Fruit fly (Drosophila melanogaster) whole organism, prepupa: ENCODE results near the gene Rcd2.

Experiments used
- Blimp-1 ChIP-seq: fragments of 200-800 bp; sonication (Bioruptor generic); optimal IDR thresholded peaks from 3 replicates; lab custom pipeline; 2017; ENCODE audit warnings: missing biosample characterization, missing genetic modification characterization, mild to moderate bottlenecking, moderate library complexity, missing genetic modification reagents
- CG10631 ChIP-seq: fragments of 200-800 bp; sonication (Bioruptor generic); optimal IDR thresholded peaks from 2 replicates; lab custom pipeline; 2016; ENCODE audit warnings: missing biosample characterization, missing genetic modification characterization
- CG10669 ChIP-seq: fragments of 200-800 bp; sonication (Bioruptor generic); optimal IDR thresholded peaks from 3 replicates; lab custom pipeline; 2018; ENCODE audit warnings: missing biosample characterization, mild to moderate bottlenecking, missing genetic modification characterization, moderate library complexity
- CG11762 ChIP-seq: fragments of 200-800 bp; sonication (Bioruptor generic); optimal IDR thresholded peaks from 3 replicates; lab custom pipeline; 2016; ENCODE audit warnings: missing biosample characterization, missing genetic modification characterization; ENCODE audit not compliant: insufficient read depth
- CG11902 ChIP-seq: fragments of 200-800 bp; sonication (Bioruptor generic); optimal IDR thresholded peaks from 3 replicates; lab custom pipeline; 2016; ENCODE audit warnings: missing biosample characterization, missing genetic modification characterization
- CG15336 ChIP-seq: fragments of 200-800 bp; sonication (Bioruptor generic); IDR thresholded peaks from 2 replicates; pipeline ENCODE4 v1.3.6; 2022; ENCODE audit warnings: missing biosample characterization, missing genetic modification characterization
- CG1621 ChIP-seq: fragments of 200-800 bp; sonication (Bioruptor generic); optimal IDR thresholded peaks from 3 replicates; lab custom pipeline; 2018; ENCODE audit warnings: missing biosample characterization, mild to moderate bottlenecking, missing genetic modification characterization
- CG16779 ChIP-seq: fragments of 200-800 bp; sonication (Bioruptor generic); optimal IDR thresholded peaks from 3 replicates; lab custom pipeline; 2017; ENCODE audit warnings: missing biosample characterization, mild to moderate bottlenecking, missing genetic modification characterization
- CG3032 ChIP-seq: fragments of 200-800 bp; optimal IDR thresholded peaks from 2 replicates; lab custom pipeline; 2019; ENCODE audit warnings: missing biosample characterization, mild to moderate bottlenecking, missing genetic modification characterization, moderate library complexity
- CG31627 ChIP-seq: fragments of 200-800 bp; sonication (Bioruptor generic); optimal IDR thresholded peaks from 3 replicates; lab custom pipeline; 2016; ENCODE audit warnings: missing biosample characterization, missing genetic modification characterization
- CG32006 ChIP-seq: fragments of 200-800 bp; sonication (Bioruptor generic); optimal IDR thresholded peaks from 3 replicates; lab custom pipeline; 2017; ENCODE audit warnings: missing biosample characterization, mild to moderate bottlenecking, missing genetic modification characterization
- CG34406 ChIP-seq: fragments of 200-800 bp; sonication (Bioruptor generic); optimal IDR thresholded peaks from 3 replicates; lab custom pipeline; 2016; ENCODE audit warnings: missing biosample characterization, missing genetic modification characterization
- CG3919 ChIP-seq: fragments of 200-800 bp; sonication (Bioruptor generic); optimal IDR thresholded peaks from 3 replicates; lab custom pipeline; 2016; ENCODE audit warnings: missing biosample characterization, missing genetic modification characterization
- CG4318 ChIP-seq: fragments of 200-800 bp; sonication (Bioruptor generic); optimal IDR thresholded peaks from 3 replicates; lab custom pipeline; 2017; ENCODE audit warnings: missing biosample characterization, mild to moderate bottlenecking, missing genetic modification characterization
- CG6163 ChIP-seq: fragments of 200-800 bp; sonication (Bioruptor generic); IDR thresholded peaks from 3 replicates; pipeline ENCODE4 v1.3.6; 2022; ENCODE audit warnings: missing biosample characterization, missing genetic modification characterization
- CG6276 ChIP-seq: fragments of 200-800 bp; sonication (Bioruptor generic); optimal IDR thresholded peaks from 2 replicates; lab custom pipeline; 2017; ENCODE audit warnings: missing biosample characterization, mild to moderate bottlenecking, missing genetic modification characterization
- CG6792 ChIP-seq: fragments of 200-800 bp; sonication (Bioruptor generic); optimal IDR thresholded peaks from 3 replicates; lab custom pipeline; 2016; ENCODE audit warnings: missing biosample characterization, missing genetic modification characterization
- CG7368 ChIP-seq: fragments of 200-800 bp; sonication (Bioruptor generic); optimal IDR thresholded peaks from 3 replicates; lab custom pipeline; 2016; ENCODE audit warnings: missing biosample characterization, missing genetic modification characterization
- CG8119 ChIP-seq: fragments of 200-800 bp; sonication (Bioruptor generic); IDR thresholded peaks from 3 replicates; pipeline ENCODE4 v1.3.6; 2022; ENCODE audit warnings: missing biosample characterization, missing genetic modification characterization
- CG8632 ChIP-seq: fragments of 200-800 bp; sonication (Bioruptor generic); optimal IDR thresholded peaks from 3 replicates; lab custom pipeline; 2016; ENCODE audit warnings: missing biosample characterization, missing genetic modification characterization
- CG9139 ChIP-seq: fragments of 200-800 bp; sonication (Bioruptor generic); optimal IDR thresholded peaks from 3 replicates; lab custom pipeline; 2017; ENCODE audit warnings: missing biosample characterization, mild to moderate bottlenecking, missing genetic modification characterization
- Eip75B ChIP-seq: fragments of 200-800 bp; sonication (Bioruptor generic); optimal IDR thresholded peaks from 3 replicates; lab custom pipeline; 2016; ENCODE audit warnings: missing biosample characterization, missing genetic modification characterization
- Eip78C ChIP-seq: fragments of 200-800 bp; sonication (Bioruptor generic); peaks from one replicate; lab custom pipeline; 2016; ENCODE audit warnings: missing biosample characterization, missing genetic modification characterization
- Eip93F ChIP-seq: fragments of 200-800 bp; sonication (Bioruptor generic); optimal IDR thresholded peaks from 2 replicates; lab custom pipeline; 2016; ENCODE audit warnings: missing biosample characterization, mild to moderate bottlenecking, missing genetic modification characterization
- Ets96B ChIP-seq: fragments of 200-800 bp; optimal IDR thresholded peaks from 2 replicates; lab custom pipeline; 2019; ENCODE audit warnings: missing biosample characterization, mild to moderate bottlenecking, missing genetic modification characterization, moderate library complexity
- Lpt ChIP-seq: fragments of 200-800 bp; sonication (Bioruptor generic); optimal IDR thresholded peaks from 3 replicates; lab custom pipeline; 2016; ENCODE audit warnings: missing biosample characterization, missing genetic modification characterization
- Met ChIP-seq: fragments of 200-800 bp; sonication (Bioruptor generic); optimal IDR thresholded peaks from 3 replicates; lab custom pipeline; 2016; ENCODE audit warnings: missing biosample characterization, missing genetic modification characterization
- OdsH ChIP-seq: fragments of 200-800 bp; sonication (Bioruptor generic); optimal IDR thresholded peaks from 3 replicates; lab custom pipeline; 2016; ENCODE audit warnings: missing biosample characterization, missing genetic modification characterization
- Smox ChIP-seq: fragments of 200-800 bp; sonication (Bioruptor generic); optimal IDR thresholded peaks from 3 replicates; lab custom pipeline; 2016; ENCODE audit warnings: missing biosample characterization, missing genetic modification characterization
- Sox14 ChIP-seq: fragments of 200-800 bp; sonication (Bioruptor generic); optimal IDR thresholded peaks from 3 replicates; lab custom pipeline; 2016; ENCODE audit warnings: missing biosample characterization, missing genetic modification characterization
- achi ChIP-seq: fragments of 200-800 bp; sonication (Bioruptor generic); optimal IDR thresholded peaks from 3 replicates; lab custom pipeline; 2016; ENCODE audit warnings: missing biosample characterization, missing genetic modification characterization
- acj6 ChIP-seq: fragments of 200-800 bp; sonication (Bioruptor generic); optimal IDR thresholded peaks from 3 replicates; lab custom pipeline; 2016; ENCODE audit warnings: missing biosample characterization, missing genetic modification characterization
- cyc ChIP-seq: fragments of 200-800 bp; sonication (Bioruptor generic); optimal IDR thresholded peaks from 3 replicates; lab custom pipeline; 2016; ENCODE audit warnings: missing biosample characterization, missing genetic modification characterization
- dsx ChIP-seq: fragments of 200-800 bp; optimal IDR thresholded peaks from 3 replicates; lab custom pipeline; 2019; ENCODE audit warnings: missing biosample characterization, mild to moderate bottlenecking, missing genetic modification characterization, moderate library complexity; ENCODE audit not compliant: poor library complexity, severe bottlenecking
- eg ChIP-seq: fragments of 200-800 bp; sonication (Bioruptor generic); IDR thresholded peaks from 3 replicates; pipeline ENCODE4 v1.3.6; 2022; ENCODE audit warnings: missing biosample characterization, missing genetic modification characterization
- esn ChIP-seq: fragments of 200-800 bp; sonication (Bioruptor generic); optimal IDR thresholded peaks from 2 replicates; lab custom pipeline; 2016; ENCODE audit warnings: missing biosample characterization, mild to moderate bottlenecking, missing genetic modification characterization, moderate library complexity
- fd59A ChIP-seq: fragments of 200-800 bp; sonication (Bioruptor generic); optimal IDR thresholded peaks from 2 replicates; lab custom pipeline; 2017; ENCODE audit warnings: missing biosample characterization, mild to moderate bottlenecking, missing genetic modification characterization, missing genetic modification reagents
- fd85E ChIP-seq: fragments of 200-800 bp; sonication (Bioruptor generic); optimal IDR thresholded peaks from 3 replicates; lab custom pipeline; 2016; ENCODE audit warnings: missing biosample characterization, missing genetic modification characterization
- net ChIP-seq: fragments of 200-800 bp; sonication (Bioruptor generic); optimal IDR thresholded peaks from 3 replicates; lab custom pipeline; 2016; ENCODE audit warnings: missing biosample characterization, missing genetic modification characterization
- salr ChIP-seq, 2 experiments: fragments of 200-800 bp; sonication (Bioruptor generic); optimal IDR thresholded peaks; 3 replicates each; lab custom pipeline; 2016 to 2018; ENCODE audit warnings: missing biosample characterization in 2 of 2, missing genetic modification characterization in 2 of 2, mild to moderate bottlenecking in 1 of 2
- spab ChIP-seq: fragments of 200-800 bp; sonication (Bioruptor generic); optimal IDR thresholded peaks from 2 replicates; lab custom pipeline; 2017; ENCODE audit warnings: missing biosample characterization, mild to moderate bottlenecking, missing genetic modification characterization, missing genetic modification reagents
- ss ChIP-seq, 2 experiments: fragments of 200-800 bp; sonication (Bioruptor generic); optimal IDR thresholded peaks; 2 replicates in 1 of 2; 3 replicates in 1 of 2; lab custom pipeline; 2017 to 2018; ENCODE audit warnings: mild to moderate bottlenecking in 2 of 2, missing biosample characterization in 2 of 2, missing genetic modification characterization in 2 of 2, moderate library complexity in 1 of 2
- svp ChIP-seq: fragments of 200-800 bp; sonication (Bioruptor generic); peaks from one replicate; lab custom pipeline; 2016; ENCODE audit warnings: missing biosample characterization, missing genetic modification characterization
- topi ChIP-seq: fragments of 200-800 bp; sonication (Bioruptor generic); optimal IDR thresholded peaks from 3 replicates; lab custom pipeline; 2016; ENCODE audit warnings: missing biosample characterization, missing genetic modification characterization
- vri ChIP-seq: fragments of 200-800 bp; sonication (Bioruptor generic); optimal IDR thresholded peaks from 3 replicates; lab custom pipeline; 2016; ENCODE audit warnings: missing biosample characterization, mild to moderate bottlenecking, missing genetic modification characterization

Rcd2 gene

DNA sequence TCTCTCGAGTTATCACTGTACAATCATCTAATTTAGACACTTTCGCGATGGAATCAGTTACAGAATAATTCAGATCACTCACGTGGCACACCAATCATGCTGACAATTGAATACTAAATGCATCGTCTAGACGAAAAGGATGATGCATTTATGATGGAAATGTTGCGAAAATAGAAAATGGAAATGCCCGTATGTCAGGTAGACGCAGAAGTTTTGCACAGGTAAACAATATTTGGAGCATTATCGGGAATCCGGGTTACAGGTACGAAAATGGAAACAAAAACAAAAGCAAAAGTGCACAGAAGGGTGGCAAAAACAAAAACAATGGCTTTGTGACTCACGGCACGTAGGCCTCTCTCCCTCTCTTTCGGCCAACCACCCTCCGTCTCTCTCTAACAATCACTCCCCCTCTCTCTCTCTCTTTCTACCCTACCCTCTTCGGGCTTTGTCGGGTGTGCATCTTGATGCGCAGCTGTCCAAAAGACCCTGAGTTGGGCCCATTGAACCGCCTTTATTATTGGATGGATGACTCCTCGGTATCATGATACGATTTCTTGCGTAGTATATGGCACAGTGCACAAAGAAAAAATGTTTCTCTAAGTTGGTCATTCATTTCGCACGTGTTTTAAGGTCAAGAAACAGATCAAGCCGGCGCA lies 22.9 kb downstream of the Rcd2 start:
- TF ChIP-seq salr (GFP tag; optimal IDR thresholded peaks at IDR 0.05; lab: Kevin White, UChicago): no peak
- TF ChIP-seq CG8119 (GFP tag; lab: Robert Waterston, UW): 0 out of 3 replicates have a peak, but pooled peaks have one; percentile 9
- TF ChIP-seq CG32006 (GFP tag; lab: Kevin White, UChicago): no peak
- no peak for TF ChIP-seq CG6792 (GFP tag; lab: Kevin White, UChicago)
- TF ChIP-seq Eip93F: peak; percentile 72
- peak; percentile 23 for TF ChIP-seq net (GFP tag; lab: Kevin White, UChicago)
- no peak for TF ChIP-seq ss (GFP tag; optimal IDR thresholded peaks at IDR 0.05; lab: Kevin White, UChicago)
- TF ChIP-seq fd85E (GFP tag; lab: Kevin White, UChicago): no peak
- no peak for TF ChIP-seq CG7368 (GFP tag; lab: Kevin White, UChicago)
- no peak for TF ChIP-seq Met
- no peak for TF ChIP-seq achi (GFP tag; lab: Kevin White, UChicago)
- TF ChIP-seq CG6163 (GFP tag; lab: Robert Waterston, UW): peak; percentile 60; the same call in 1 of the 3 replicates
- no peak for TF ChIP-seq Lpt (GFP tag; lab: Kevin White, UChicago)
- no peak for TF ChIP-seq CG4318
- TF ChIP-seq CG3032 (tag; lab: Kevin White, UChicago): no peak
- TF ChIP-seq svp (GFP tag; lab: Kevin White, UChicago): peak; percentile 94
- no peak for TF ChIP-seq Eip78C (GFP tag; lab: Kevin White, UChicago)
- peak; percentile 93 for TF ChIP-seq Sox14
- no peak for TF ChIP-seq dsx (GFP tag; lab: Kevin White, UChicago)
- TF ChIP-seq CG15336 (GFP tag; lab: Robert Waterston, UW): no peak
- no peak for TF ChIP-seq Blimp-1 (GFP tag; lab: Kevin White, UChicago)
- TF ChIP-seq CG11902 (GFP tag; lab: Kevin White, UChicago): no peak
- no peak for TF ChIP-seq CG34406
- no peak for TF ChIP-seq CG9139
- TF ChIP-seq cyc (GFP tag; lab: Kevin White, UChicago): no peak
- no peak for TF ChIP-seq esn (GFP tag; lab: Kevin White, UChicago)
- TF ChIP-seq fd59A (GFP tag; lab: Kevin White, UChicago): no peak
- no peak for TF ChIP-seq CG11762 (GFP tag; lab: Kevin White, UChicago)
- TF ChIP-seq CG3919 (GFP tag; lab: Kevin White, UChicago): no peak
- no peak for TF ChIP-seq CG1621 (tag; lab: Kevin White, UChicago)
- TF ChIP-seq CG6276 (GFP tag; lab: Kevin White, UChicago): no peak
- peak; percentile 49 for TF ChIP-seq Eip75B
- TF ChIP-seq eg: no peak
- no peak for TF ChIP-seq CG8632
- peak; percentile 33 for TF ChIP-seq CG10631
- peak; percentile 64 for TF ChIP-seq vri (GFP tag; lab: Kevin White, UChicago)

DNA sequence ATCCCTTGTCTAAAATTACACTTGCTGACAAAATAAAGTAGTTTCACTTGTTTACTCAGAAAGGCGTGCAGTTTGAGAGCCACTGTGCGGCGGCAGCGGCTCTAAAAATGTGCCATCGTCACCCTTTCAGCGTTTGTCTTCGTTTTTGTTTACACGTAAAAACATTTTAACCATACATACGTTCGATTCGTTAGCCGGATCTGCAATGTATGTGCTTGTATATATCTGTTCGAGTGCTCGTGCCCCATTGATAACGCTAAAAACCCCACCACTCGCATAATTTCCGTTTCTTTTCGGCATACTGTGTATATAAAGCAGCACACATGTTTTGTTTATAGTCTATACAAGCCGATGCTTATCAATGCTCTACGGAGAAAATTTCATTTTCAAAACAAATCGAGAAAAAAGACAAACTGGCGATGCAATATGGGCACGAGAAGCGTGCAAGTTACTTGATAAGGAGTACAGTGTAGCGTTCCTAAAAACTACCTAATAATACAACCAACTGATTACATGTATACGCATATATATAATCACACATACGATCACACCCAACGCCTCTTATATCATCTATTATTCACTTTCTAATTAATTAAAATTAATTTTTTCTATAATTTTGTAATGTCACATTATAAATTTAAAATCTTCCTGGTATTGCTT lies 23.6 kb downstream of the Rcd2 start:
- TF ChIP-seq CG11902 (GFP tag; lab: Kevin White, UChicago) (no peak), CG11762 (GFP tag; lab: Kevin White, UChicago) (no peak), net (GFP tag; lab: Kevin White, UChicago) (no peak), OdsH (peak; percentile 12), ss (GFP tag; optimal IDR thresholded peaks at IDR 0.05; lab: Kevin White, UChicago) (no peak), CG10669 (GFP tag; lab: Kevin White, UChicago) (peak; percentile 24), cyc (GFP tag; lab: Kevin White, UChicago) (no peak), esn (GFP tag; lab: Kevin White, UChicago) (peak; percentile 57), CG6163 (GFP tag; lab: Robert Waterston, UW) (no peak; the same call in 2 of the 3 replicates), CG15336 (GFP tag; lab: Robert Waterston, UW) (peak; percentile 41; the same call in 1 of the 2 replicates), topi (GFP tag; lab: Kevin White, UChicago) (peak; percentile 15), Ets96B (tag; lab: Kevin White, UChicago) (peak; percentile 57), Eip75B (no peak), Blimp-1 (GFP tag; lab: Kevin White, UChicago) (no peak), Smox (GFP tag; lab: Kevin White, UChicago) (peak; percentile 39), CG10631 (peak; percentile 35), CG4318 (peak; percentile 7), fd85E (GFP tag; lab: Kevin White, UChicago) (no peak), acj6 (GFP tag; lab: Kevin White, UChicago) (peak; percentile 38), Sox14 (no peak), CG31627 (peak; percentile 18), achi (GFP tag; lab: Kevin White, UChicago) (no peak), spab (GFP tag; lab: Kevin White, UChicago) (no peak), CG6792 (GFP tag; lab: Kevin White, UChicago) (no peak), CG3919 (GFP tag; lab: Kevin White, UChicago) (no peak), CG16779 (tag; lab: Kevin White, UChicago) (no peak), CG8119 (GFP tag; lab: Robert Waterston, UW) (peak; percentile 68), CG34406 (peak; percentile 60), Eip93F (no peak), CG8632 (peak; percentile 16)
